Fruit fly (Drosophila melanogaster): ENCODE results near the gene CG14406.

The CG14406 gene

DNA sequence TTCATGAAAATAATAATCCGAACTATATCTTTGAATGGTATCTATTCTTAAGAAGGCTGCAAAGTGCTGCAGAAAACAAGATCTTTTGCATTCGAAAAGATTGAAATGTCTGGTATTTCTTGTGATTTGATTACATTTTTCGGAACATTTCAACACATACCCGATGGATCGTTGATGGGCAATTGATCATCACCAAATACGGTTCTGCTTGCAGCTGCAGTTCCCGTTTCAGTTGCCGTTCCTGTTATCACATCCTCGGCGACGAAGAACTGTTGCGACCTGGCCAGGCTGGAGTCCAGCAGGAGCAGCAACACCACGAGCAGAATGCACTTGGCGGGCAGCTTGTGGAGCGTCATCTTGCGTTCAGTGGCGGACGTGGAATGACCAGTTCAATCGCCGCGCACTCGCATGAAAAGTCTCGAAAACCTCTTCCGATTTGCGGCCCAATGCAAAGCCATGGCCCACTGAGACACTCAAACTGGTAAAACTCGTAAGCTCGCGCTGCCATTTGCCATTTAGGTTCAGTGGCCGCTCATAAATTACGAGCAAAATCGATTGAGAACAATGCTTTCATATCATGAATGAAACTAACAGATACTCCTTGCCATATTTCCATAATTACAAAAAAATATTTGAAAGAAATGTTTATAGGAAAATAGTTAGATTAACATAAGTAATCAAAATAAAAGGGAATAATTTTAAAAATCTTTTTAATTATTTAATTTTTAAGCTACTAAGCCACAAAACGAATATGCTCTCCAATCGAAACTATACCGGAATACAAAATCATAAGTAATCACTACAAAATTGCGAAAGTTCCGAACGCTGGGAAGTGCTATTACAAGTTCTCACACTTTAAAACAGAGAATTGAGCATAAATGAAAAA is at the start of gene CG14406:
Gene CG14406, minus strand, starts transcription at position 382 of the 886 bp plus-strand sequence.
- TF ChIP-seq N (GFP tag; optimal IDR thresholded peaks at IDR 0.05), result no peak
- peak; percentile 37 for TF ChIP-seq HLH106 (tag; optimal IDR thresholded peaks at IDR 0.05)
- TF ChIP-seq dl (GFP tag; optimal IDR thresholded peaks at IDR 0.05; ENCODE audit: insufficient read depth in 1 of 2, partially characterized antibody in 2 of 2), result no peak
- peak; percentile 25 for TF ChIP-seq h (GFP tag; optimal IDR thresholded peaks at IDR 0.05)

DNA sequence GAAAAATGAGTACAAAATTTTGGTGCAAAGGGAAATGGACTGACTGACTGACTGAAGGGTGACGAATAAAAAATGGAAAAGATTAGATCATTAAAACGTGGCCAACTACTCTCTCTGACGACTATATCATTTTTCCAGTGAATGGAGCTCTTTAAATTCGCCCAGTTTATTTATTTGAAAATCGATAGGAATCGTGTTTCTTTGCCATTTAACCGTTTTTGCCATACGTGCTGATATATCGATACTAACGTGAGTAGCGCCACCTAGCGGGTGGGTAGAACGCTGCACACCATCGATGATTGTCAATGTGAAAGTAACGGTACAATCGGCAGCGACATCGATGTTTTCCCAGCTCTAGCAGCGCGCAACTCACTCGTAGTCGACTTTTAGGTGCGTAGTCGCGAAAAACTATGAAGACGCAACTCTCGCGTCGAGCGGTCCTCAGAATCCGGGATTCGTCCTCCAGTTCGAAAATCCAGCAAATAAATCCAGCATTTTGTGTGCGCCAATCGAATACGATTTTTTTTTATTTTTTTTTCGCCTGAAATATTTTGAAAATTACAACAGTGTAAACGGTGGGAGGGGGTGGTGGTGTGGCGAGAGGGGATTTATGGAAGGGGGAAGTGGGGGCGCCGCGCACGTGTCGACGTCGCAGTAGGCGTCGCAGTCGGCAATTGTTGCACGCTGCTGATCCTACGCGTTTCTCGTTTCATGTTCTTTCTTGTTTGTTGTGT is 44.6 kb upstream of the CG14406 start, which contains the start of the genes CG9030 and eag:
Gene CG9030, minus strand, starts transcription at position 51 of the 734 bp plus-strand sequence.
Gene eag, plus strand, starts transcription at position 428 of the 734 bp plus-strand sequence.
- TF ChIP-seq dl (GFP tag; optimal IDR thresholded peaks at IDR 0.05; ENCODE audit: insufficient read depth in 1 of 2, partially characterized antibody in 2 of 2), result no peak
- TF ChIP-seq OdsH (GFP tag; optimal IDR thresholded peaks at IDR 0.05), result no peak
- TF ChIP-seq Rel (GFP tag; optimal IDR thresholded peaks at IDR 0.05), result no peak
- no peak for TF ChIP-seq Rel (tag; optimal IDR thresholded peaks at IDR 0.05)
- no peak for TF ChIP-seq jim (GFP tag; optimal IDR thresholded peaks at IDR 0.05)
- no peak for TF ChIP-seq Dfd (GFP tag; optimal IDR thresholded peaks at IDR 0.05)
- no peak for TF ChIP-seq dmrt93B (GFP tag; optimal IDR thresholded peaks at IDR 0.05)
- TF ChIP-seq CG32264 (GFP tag; optimal IDR thresholded peaks at IDR 0.05), result no peak
- TF ChIP-seq rgr (GFP tag; optimal IDR thresholded peaks at IDR 0.05), result no peak
- no peak for TF ChIP-seq sv (GFP tag; optimal IDR thresholded peaks at IDR 0.05)
- no peak for TF ChIP-seq brk (GFP tag; optimal IDR thresholded peaks at IDR 0.05)
- TF ChIP-seq Mio (GFP tag; optimal IDR thresholded peaks at IDR 0.05), result no peak
- TF ChIP-seq Hr78 (GFP tag; optimal IDR thresholded peaks at IDR 0.05), result no peak
- no peak for TF ChIP-seq usp (GFP tag; optimal IDR thresholded peaks at IDR 0.05)
- no peak for TF ChIP-seq N (GFP tag; optimal IDR thresholded peaks at IDR 0.05)
- TF ChIP-seq h (GFP tag; optimal IDR thresholded peaks at IDR 0.05), result no peak
- TF ChIP-seq CrebA (GFP tag; optimal IDR thresholded peaks at IDR 0.05; ENCODE audit: borderline replicate concordance), result no peak
- no peak for TF ChIP-seq ey (GFP tag; optimal IDR thresholded peaks at IDR 0.05)
- no peak for TF ChIP-seq Abd-B (GFP tag; optimal IDR thresholded peaks at IDR 0.05)
- TF ChIP-seq Hr83 (GFP tag; optimal IDR thresholded peaks at IDR 0.05; ENCODE audit: poor library complexity, severe bottlenecking), result no peak

DNA sequence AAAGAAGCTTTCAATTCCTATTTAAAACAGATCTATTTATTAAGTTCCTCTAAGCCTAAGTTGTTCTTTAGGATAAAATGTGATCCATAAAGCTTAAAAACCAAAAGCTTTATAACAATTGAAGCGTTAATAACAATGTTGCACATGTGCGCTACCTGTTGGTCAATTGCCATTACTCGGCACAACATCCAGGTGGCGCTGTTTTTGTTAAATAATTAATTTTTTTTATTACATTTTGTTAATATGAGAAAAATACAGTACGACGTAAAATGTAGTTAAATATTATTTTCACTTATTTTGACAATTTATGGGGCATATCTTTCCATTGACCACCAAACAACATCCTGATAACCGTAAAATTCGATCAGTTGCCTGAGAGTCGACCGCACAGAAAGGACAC is 43.3 kb upstream of the CG14406 start:
- TF ChIP-seq foxo (GFP tag; optimal IDR thresholded peaks at IDR 0.05) (peak in 1 of 2 experiments; percentile 45), fru (GFP tag; optimal IDR thresholded peaks at IDR 0.05) (peak; percentile 57), Hnf4 (GFP tag; optimal IDR thresholded peaks at IDR 0.05) (no peak), Vsx2 (GFP tag; optimal IDR thresholded peaks at IDR 0.05; ENCODE audit: partially characterized antibody) (peak; percentile 9), Dfd (GFP tag; optimal IDR thresholded peaks at IDR 0.05) (no peak), lola (GFP tag; optimal IDR thresholded peaks at IDR 0.05) (no peak), brk (GFP tag; optimal IDR thresholded peaks at IDR 0.05) (no peak), Myc (optimal IDR thresholded peaks at IDR 0.05) (no peak), h (GFP tag; optimal IDR thresholded peaks at IDR 0.05) (peak; percentile 8), dl (GFP tag; optimal IDR thresholded peaks at IDR 0.05; ENCODE audit: insufficient read depth in 1 of 2, partially characterized antibody in 2 of 2) (no peak), jim (GFP tag; optimal IDR thresholded peaks at IDR 0.05) (no peak), Hr78 (GFP tag; optimal IDR thresholded peaks at IDR 0.05) (no peak), Dif (GFP tag; optimal IDR thresholded peaks at IDR 0.05; ENCODE audit: partially characterized antibody) (no peak), ey (GFP tag; optimal IDR thresholded peaks at IDR 0.05) (no peak), Jra (GFP tag; optimal IDR thresholded peaks at IDR 0.05) (no peak), OdsH (GFP tag; optimal IDR thresholded peaks at IDR 0.05) (no peak), Rel (GFP tag; optimal IDR thresholded peaks at IDR 0.05) (no peak), Rel (tag; optimal IDR thresholded peaks at IDR 0.05) (no peak), Abd-B (GFP tag; optimal IDR thresholded peaks at IDR 0.05) (no peak), HLH106 (tag; optimal IDR thresholded peaks at IDR 0.05) (peak; percentile 48)

Data from whole organism, wandering third instar larva.